Worm (Caenorhabditis elegans): ENCODE data around the gene C53A5.17.

- TF ChIP-seq ZK546.5 (tag; optimal IDR thresholded peaks at IDR 0.05) (no peak), unc-62 (GFP tag; optimal IDR thresholded peaks at IDR 0.05) (no peak), blmp-1 (tag; optimal IDR thresholded peaks at IDR 0.05; ENCODE audit: insufficient read depth) (no peak), lin-39 (tag; optimal IDR thresholded peaks at IDR 0.05) (no peak), nhr-237 (tag; optimal IDR thresholded peaks at IDR 0.05) (no peak), lin-13 (GFP tag; optimal IDR thresholded peaks at IDR 0.05) (no peak), ztf-11 (tag; optimal IDR thresholded peaks at IDR 0.05) (no peak), zag-1 (tag; optimal IDR thresholded peaks at IDR 0.05) (no peak), skn-1 (tag; optimal IDR thresholded peaks at IDR 0.05) (no peak)
Observed at ce11 chrV:14540932-14541331, 20.0 kb upstream of the C53A5.17 start.

All from whole organism, L2 larva.